Fruit fly (Drosophila melanogaster): ENCODE results near the gene Prp39.

Prp39 gene

DNA sequence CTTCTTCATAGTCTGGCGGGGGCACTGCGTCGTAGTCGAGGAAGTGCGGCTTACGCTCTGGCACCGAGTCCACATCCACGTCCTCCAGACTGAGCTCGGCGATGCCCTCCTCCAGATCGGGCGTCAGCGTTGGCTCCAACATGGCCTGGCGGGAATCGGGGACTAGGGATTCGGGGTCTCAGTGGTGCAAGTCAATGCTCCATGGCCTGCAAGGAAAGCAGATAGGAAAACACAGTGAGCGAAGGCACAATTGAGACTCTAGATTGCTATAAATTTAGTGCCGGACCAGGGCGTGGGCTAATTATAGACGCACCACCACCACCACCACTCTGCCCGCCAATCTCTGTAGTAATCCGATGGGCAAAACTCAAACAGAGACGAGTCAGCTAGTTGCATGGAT, 28.7 kb downstream of the Prp39 start:
- TF ChIP-seq sage (GFP tag; optimal IDR thresholded peaks at IDR 0.05) (no peak), CG32264 (GFP tag; optimal IDR thresholded peaks at IDR 0.05) (no peak), tai (GFP tag; optimal IDR thresholded peaks at IDR 0.05) (no peak), Mio (GFP tag; optimal IDR thresholded peaks at IDR 0.05) (no peak), N (GFP tag; optimal IDR thresholded peaks at IDR 0.05) (no peak), HLH106 (tag; optimal IDR thresholded peaks at IDR 0.05) (no peak), OdsH (GFP tag; optimal IDR thresholded peaks at IDR 0.05) (no peak)

DNA sequence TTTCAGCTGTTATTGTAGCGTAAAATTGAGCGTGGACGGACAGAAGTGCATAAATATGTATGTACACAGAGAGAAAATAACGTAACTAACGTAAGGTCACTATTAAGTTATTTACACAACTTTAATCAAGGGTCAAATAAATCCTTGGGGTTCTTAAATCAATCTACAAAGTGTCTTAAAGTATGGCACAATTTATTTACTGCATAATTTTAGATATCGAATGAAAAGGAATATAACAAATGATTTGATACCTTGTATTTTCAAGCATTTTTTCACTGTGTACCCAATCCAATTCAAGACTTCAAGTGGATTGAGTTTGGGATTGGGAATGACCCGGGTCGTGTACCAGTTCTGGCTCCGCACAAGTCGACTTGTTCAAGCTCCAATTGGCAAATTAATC, 30.1 kb downstream of the Prp39 start:
- TF ChIP-seq dsf (GFP tag; optimal IDR thresholded peaks at IDR 0.05; ENCODE audit: borderline replicate concordance) (no peak), lola (GFP tag; optimal IDR thresholded peaks at IDR 0.05) (no peak), foxo (GFP tag; optimal IDR thresholded peaks at IDR 0.05) (no peak), psq (GFP tag; optimal IDR thresholded peaks at IDR 0.05) (no peak), Hnf4 (GFP tag; optimal IDR thresholded peaks at IDR 0.05) (no peak), usp (GFP tag; optimal IDR thresholded peaks at IDR 0.05) (no peak), dl (GFP tag; optimal IDR thresholded peaks at IDR 0.05; ENCODE audit: insufficient read depth in 1 of 2, partially characterized antibody in 2 of 2) (no peak), tai (GFP tag; optimal IDR thresholded peaks at IDR 0.05) (no peak), Rel (GFP tag; optimal IDR thresholded peaks at IDR 0.05) (no peak), Rel (tag; optimal IDR thresholded peaks at IDR 0.05) (no peak), br (GFP tag; optimal IDR thresholded peaks at IDR 0.05) (no peak), Dif (GFP tag; optimal IDR thresholded peaks at IDR 0.05; ENCODE audit: partially characterized antibody) (no peak), OdsH (GFP tag; optimal IDR thresholded peaks at IDR 0.05) (no peak), jim (GFP tag; optimal IDR thresholded peaks at IDR 0.05) (no peak), Mio (GFP tag; optimal IDR thresholded peaks at IDR 0.05) (no peak), GATAd (GFP tag; optimal IDR thresholded peaks at IDR 0.05) (no peak), Sp1 (GFP tag; optimal IDR thresholded peaks at IDR 0.05) (no peak), sage (GFP tag; optimal IDR thresholded peaks at IDR 0.05) (no peak)

DNA sequence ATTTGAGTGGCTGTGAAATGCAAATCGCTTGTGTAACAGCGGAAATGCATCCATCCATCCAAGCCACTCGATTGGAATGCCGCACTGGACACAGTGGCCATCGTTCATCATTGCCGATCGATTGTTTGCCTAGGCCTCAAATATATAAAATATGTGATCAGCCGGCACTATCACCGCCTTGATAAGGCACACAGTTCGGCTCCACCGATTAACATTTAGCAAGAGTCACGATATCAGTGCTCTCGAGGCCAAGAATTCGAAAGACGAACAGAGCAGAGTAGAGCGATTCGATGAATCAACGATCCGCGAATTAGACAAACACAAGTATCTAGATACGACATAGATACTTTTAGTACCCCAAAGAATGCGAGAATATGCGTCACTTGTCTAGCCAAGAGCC, 30.5 kb downstream of the Prp39 start:
- TF ChIP-seq sage (GFP tag; optimal IDR thresholded peaks at IDR 0.05) (no peak), foxo (GFP tag; optimal IDR thresholded peaks at IDR 0.05) (no peak), usp (GFP tag; optimal IDR thresholded peaks at IDR 0.05) (no peak), N (GFP tag; optimal IDR thresholded peaks at IDR 0.05) (no peak), dsf (GFP tag; optimal IDR thresholded peaks at IDR 0.05; ENCODE audit: borderline replicate concordance) (no peak), CG9705 (GFP tag; optimal IDR thresholded peaks at IDR 0.05) (no peak), jim (GFP tag; optimal IDR thresholded peaks at IDR 0.05) (no peak), sv (GFP tag; optimal IDR thresholded peaks at IDR 0.05) (no peak), GATAd (GFP tag; optimal IDR thresholded peaks at IDR 0.05) (no peak), Sp1 (GFP tag; optimal IDR thresholded peaks at IDR 0.05) (no peak), dmrt93B (GFP tag; optimal IDR thresholded peaks at IDR 0.05) (no peak), lola (GFP tag; optimal IDR thresholded peaks at IDR 0.05) (no peak), dl (GFP tag; optimal IDR thresholded peaks at IDR 0.05; ENCODE audit: insufficient read depth in 1 of 2, partially characterized antibody in 2 of 2) (no peak), Dfd (GFP tag; optimal IDR thresholded peaks at IDR 0.05) (no peak), fru (GFP tag; optimal IDR thresholded peaks at IDR 0.05) (no peak), CrebA (GFP tag; optimal IDR thresholded peaks at IDR 0.05; ENCODE audit: borderline replicate concordance) (no peak)

DNA sequence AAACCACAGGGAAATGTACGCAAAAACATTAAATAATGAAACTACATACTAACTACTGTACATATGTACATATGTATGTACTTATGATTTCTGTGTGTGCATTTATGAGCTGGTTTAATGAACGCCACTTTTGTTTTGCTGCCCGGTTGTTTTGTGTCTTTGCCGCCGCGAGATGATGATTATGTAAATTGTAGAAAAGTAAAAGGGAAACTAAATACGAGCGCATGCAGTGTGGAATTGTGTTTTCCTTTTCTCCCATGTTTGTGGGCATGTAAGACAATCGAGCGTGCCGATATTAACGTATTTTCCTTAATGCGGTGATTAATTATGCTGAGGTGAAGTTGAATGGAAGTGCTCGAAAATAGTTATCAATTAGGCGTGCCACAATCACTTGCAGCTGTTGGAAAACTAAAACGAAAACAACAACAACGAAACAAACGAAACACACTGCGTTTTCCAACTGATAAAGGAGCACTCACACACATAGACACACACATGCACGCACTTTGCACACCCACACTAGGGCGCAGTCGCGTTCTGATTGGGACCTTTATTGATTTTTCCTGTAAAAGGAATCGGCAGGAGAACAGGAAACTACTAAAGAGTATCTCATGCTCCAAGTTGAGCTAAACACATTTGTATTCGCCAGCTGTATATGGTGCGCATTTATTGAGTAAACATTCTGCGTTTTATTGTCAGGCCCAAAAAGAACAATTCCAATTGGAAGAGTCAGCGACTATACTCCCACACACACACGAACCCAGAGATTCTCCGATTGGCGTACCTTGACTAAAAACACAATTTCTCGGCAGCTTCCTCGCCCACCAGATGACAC, 32.1 kb downstream of the Prp39 start:
- TF ChIP-seq N (GFP tag; optimal IDR thresholded peaks at IDR 0.05), result no peak
- TF ChIP-seq sv (GFP tag; optimal IDR thresholded peaks at IDR 0.05), result no peak
- TF ChIP-seq tai (GFP tag; optimal IDR thresholded peaks at IDR 0.05), result no peak
- no peak for TF ChIP-seq OdsH (GFP tag; optimal IDR thresholded peaks at IDR 0.05)
- TF ChIP-seq ey (GFP tag; optimal IDR thresholded peaks at IDR 0.05), result no peak
- no peak for TF ChIP-seq Hnf4 (GFP tag; optimal IDR thresholded peaks at IDR 0.05)

DNA sequence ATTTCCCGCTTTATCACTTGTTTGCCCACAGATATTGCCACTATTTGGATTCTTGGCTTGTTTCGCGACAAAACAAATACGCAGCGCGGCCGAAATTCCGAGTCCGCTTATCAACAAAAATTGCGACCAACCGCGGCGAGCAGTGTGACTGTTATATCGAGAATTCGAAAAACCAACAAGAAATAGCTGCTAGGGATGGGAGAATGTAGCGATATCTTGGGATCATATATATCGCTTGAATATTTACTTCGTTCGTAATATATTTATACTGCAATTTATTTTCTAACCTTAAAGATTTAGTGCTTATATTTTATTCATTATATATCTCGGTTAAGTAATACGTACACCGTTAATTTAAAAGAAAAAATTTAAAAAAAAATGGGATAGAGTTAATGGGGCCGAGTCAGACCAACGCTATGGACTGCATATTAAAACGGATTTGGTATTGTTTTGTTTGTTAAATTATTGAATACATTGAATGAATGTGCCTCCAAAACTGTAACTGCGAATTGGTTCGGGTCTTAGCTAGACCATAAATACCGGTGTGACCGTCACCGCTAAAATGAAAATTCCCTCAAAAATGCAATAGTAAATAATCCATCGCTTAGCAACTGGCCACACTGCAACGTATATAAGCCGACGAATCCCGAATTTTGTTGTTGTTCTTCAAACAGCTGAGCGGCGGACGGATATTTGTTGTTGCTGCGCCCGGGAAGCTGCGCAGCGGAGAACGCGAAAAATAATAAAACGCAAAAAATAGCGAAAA, 32.9 kb downstream of the Prp39 start, which contains the start of the genes Apc and spg:
Gene Apc, minus strand, starts transcription at position 138 of the 766 bp plus-strand sequence.
Gene spg, plus strand, starts transcription at position 660 of the 766 bp plus-strand sequence.
- TF ChIP-seq Dif (GFP tag; optimal IDR thresholded peaks at IDR 0.05; ENCODE audit: partially characterized antibody), result peak; percentile 18
- no peak for TF ChIP-seq dmrt93B (GFP tag; optimal IDR thresholded peaks at IDR 0.05)
- TF ChIP-seq brk (GFP tag; optimal IDR thresholded peaks at IDR 0.05), result no peak
- peak; percentile 8 for TF ChIP-seq sage (GFP tag; optimal IDR thresholded peaks at IDR 0.05)
- TF ChIP-seq Dfd (GFP tag; optimal IDR thresholded peaks at IDR 0.05), result no peak
- TF ChIP-seq sv (GFP tag; optimal IDR thresholded peaks at IDR 0.05), result no peak
- no peak for TF ChIP-seq Abd-B (GFP tag; optimal IDR thresholded peaks at IDR 0.05)
- TF ChIP-seq ey (GFP tag; optimal IDR thresholded peaks at IDR 0.05), result peak; percentile 14
- no peak for TF ChIP-seq Mio (GFP tag; optimal IDR thresholded peaks at IDR 0.05)
- TF ChIP-seq N (GFP tag; optimal IDR thresholded peaks at IDR 0.05), result no peak
- peak; percentile 25 for TF ChIP-seq rgr (GFP tag; optimal IDR thresholded peaks at IDR 0.05)
- no peak for TF ChIP-seq Rel (GFP tag; optimal IDR thresholded peaks at IDR 0.05)
- TF ChIP-seq Rel (tag; optimal IDR thresholded peaks at IDR 0.05), result no peak
- TF ChIP-seq h (GFP tag; optimal IDR thresholded peaks at IDR 0.05), result peak; percentile 48
- TF ChIP-seq CG9705 (GFP tag; optimal IDR thresholded peaks at IDR 0.05), result no peak
- TF ChIP-seq CG32264 (GFP tag; optimal IDR thresholded peaks at IDR 0.05), result no peak
- no peak for TF ChIP-seq dl (GFP tag; optimal IDR thresholded peaks at IDR 0.05; ENCODE audit: insufficient read depth in 1 of 2, partially characterized antibody in 2 of 2)
- no peak for TF ChIP-seq pan (optimal IDR thresholded peaks at IDR 0.05)
- peak; percentile 77 for TF ChIP-seq Myc (optimal IDR thresholded peaks at IDR 0.05)
- no peak for TF ChIP-seq dsf (GFP tag; optimal IDR thresholded peaks at IDR 0.05; ENCODE audit: borderline replicate concordance)
- TF ChIP-seq Vsx2 (GFP tag; optimal IDR thresholded peaks at IDR 0.05; ENCODE audit: partially characterized antibody), result no peak
- TF ChIP-seq Hr78 (GFP tag; optimal IDR thresholded peaks at IDR 0.05), result no peak
- TF ChIP-seq HLH106 (tag; optimal IDR thresholded peaks at IDR 0.05), result peak; percentile 39
- TF ChIP-seq usp (GFP tag; optimal IDR thresholded peaks at IDR 0.05), result no peak

All from whole organism, wandering third instar larva.